Fruit fly (Drosophila melanogaster) whole organism, adult: ENCODE data around the gene primo-2.

Experiments used
- CG11617 ChIP-seq: fragments of 200-800 bp; sonication (Bioruptor generic); optimal IDR thresholded peaks from 2 replicates; lab custom pipeline; 2017; ENCODE audit warnings: mild to moderate bottlenecking, missing biosample characterization, missing genetic modification reagents, missing genetic modification characterization
- CG14711 ChIP-seq: fragments of 200-800 bp; sonication (Bioruptor generic); optimal IDR thresholded peaks from 2 replicates; lab custom pipeline; 2018; ENCODE audit warnings: missing biosample characterization, mild to moderate bottlenecking, missing genetic modification characterization, moderate library complexity
- CG33017 ChIP-seq: fragments of 200-800 bp; sonication (Bioruptor generic); optimal IDR thresholded peaks from 2 replicates; lab custom pipeline; 2018; ENCODE audit warnings: missing biosample characterization, mild to moderate bottlenecking, missing genetic modification characterization, moderate library complexity
- CG7101 ChIP-seq: fragments of 200-800 bp; sonication (Bioruptor generic); optimal IDR thresholded peaks from 2 replicates; lab custom pipeline; 2018; ENCODE audit warnings: missing biosample characterization, mild to moderate bottlenecking, missing genetic modification characterization, moderate library complexity
- Clk ChIP-seq: fragments of 200-800 bp; sonication (Bioruptor generic); optimal IDR thresholded peaks from 2 replicates; lab custom pipeline; 2017; ENCODE audit warnings: missing biosample characterization, missing genetic modification characterization
- Hr96 ChIP-seq: fragments of 200-800 bp; sonication (Bioruptor generic); optimal IDR thresholded peaks from 2 replicates; lab custom pipeline; 2016; ENCODE audit warnings: missing biosample characterization, missing genetic modification characterization
- Mnt ChIP-seq: fragments of 200-800 bp; sonication (Bioruptor generic); optimal IDR thresholded peaks from 2 replicates; lab custom pipeline; 2016; ENCODE audit warnings: missing biosample characterization, mild to moderate bottlenecking, missing genetic modification characterization
- bab1 ChIP-seq: fragments of 200-800 bp; sonication (Bioruptor generic); optimal IDR thresholded peaks from 3 replicates; lab custom pipeline; 2019; ENCODE audit warnings: missing biosample characterization, mild to moderate bottlenecking, missing genetic modification characterization, moderate library complexity
- cnc ChIP-seq, 2 experiments: fragments of >200 bp; optimal IDR thresholded peaks; 2 replicates each; lab custom pipeline; 2017
- ovo ChIP-seq: fragments of 200-800 bp; sonication (Bioruptor generic); optimal IDR thresholded peaks from 2 replicates; lab custom pipeline; 2016; ENCODE audit warnings: missing biosample characterization, missing genetic modification characterization
- pad ChIP-seq: fragments of 200-800 bp; sonication (Bioruptor generic); optimal IDR thresholded peaks from 3 replicates; lab custom pipeline; 2017; ENCODE audit warnings: missing biosample characterization, missing genetic modification characterization, mild to moderate bottlenecking, moderate library complexity, missing genetic modification reagents
- toe ChIP-seq: fragments of 200-800 bp; sonication (Bioruptor generic); optimal IDR thresholded peaks from 2 replicates; lab custom pipeline; 2016; ENCODE audit warnings: missing biosample characterization, missing genetic modification characterization

DNA sequence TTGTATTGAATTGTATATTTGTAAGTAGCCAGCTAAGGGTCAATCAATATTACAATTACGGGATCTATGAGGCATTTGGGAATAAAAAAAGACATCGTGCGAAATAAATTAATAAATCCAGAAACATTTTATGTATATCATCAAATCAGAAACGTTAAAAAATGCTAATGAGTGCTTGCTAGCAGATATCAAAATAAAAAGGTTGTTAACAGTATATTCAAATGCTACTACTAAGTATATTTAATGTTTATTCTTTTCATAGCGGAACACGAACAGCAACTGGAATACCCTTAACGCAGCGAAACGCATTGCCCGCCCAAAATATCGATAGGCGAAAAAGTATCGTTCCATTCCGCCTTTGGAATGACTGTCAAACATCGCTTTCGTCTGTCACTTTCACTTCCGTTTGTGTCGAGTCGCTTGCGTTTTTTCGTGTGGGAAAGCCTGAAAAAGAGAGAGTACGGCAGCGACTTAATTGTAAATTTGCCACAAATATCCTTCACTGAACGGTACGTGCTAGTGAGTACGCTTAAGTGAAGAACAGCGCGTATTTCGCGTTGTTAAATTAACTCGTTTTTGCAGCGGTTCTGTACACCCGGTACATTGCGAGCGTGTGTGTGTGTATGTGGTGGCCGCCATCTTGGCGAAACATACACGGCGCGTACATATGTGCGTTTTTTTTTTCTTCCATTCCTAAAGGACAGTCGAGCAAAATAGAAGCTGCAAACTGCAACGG, 50.5 kb downstream of the primo-2 start, which contains the start of gene B52:
- peak; percentile 44 for TF ChIP-seq toe (GFP tag; lab: Kevin White, UChicago)
- peak; percentile 83 for TF ChIP-seq Hr96
- TF ChIP-seq cnc (optimal IDR thresholded peaks at IDR 0.05; lab: Kevin White, UChicago), result no peak
- TF ChIP-seq Clk (GFP tag; lab: Kevin White, UChicago), result peak; percentile 46
- TF ChIP-seq CG11617, result peak; percentile 86
- TF ChIP-seq pad (GFP tag; lab: Kevin White, UChicago), result peak; percentile 54
- peak; percentile 69 for TF ChIP-seq CG33017 (tag; lab: Kevin White, UChicago)
- TF ChIP-seq Mnt, result peak; percentile 72
- peak; percentile 82 for TF ChIP-seq CG7101 (tag; lab: Kevin White, UChicago)
- peak; percentile 64 for TF ChIP-seq ovo (GFP tag; lab: Kevin White, UChicago)
- peak; percentile 81 for TF ChIP-seq bab1 (GFP tag; lab: Kevin White, UChicago)
- TF ChIP-seq CG14711 (tag; lab: Kevin White, UChicago), result peak; percentile 51
